Fruit fly (Drosophila melanogaster) whole organism, embryonic: ENCODE data around the gene ci.

Experiments used
- Bgb ChIP-seq: fragments of 200-800 bp; sonication (Bioruptor generic); IDR thresholded peaks from 2 replicates; pipeline ENCODE4 v1.3.6; 2022; ENCODE audit warnings: missing biosample characterization, missing genetic modification characterization; ENCODE audit not compliant: partially characterized antibody
- CG11085 ChIP-seq: fragments of 200-800 bp; sonication (Bioruptor generic); IDR thresholded peaks from 2 replicates; pipeline ENCODE4 v1.3.6; 2022; ENCODE audit warnings: missing biosample characterization, missing genetic modification characterization
- CG13624 ChIP-seq: fragments of 200-800 bp; sonication (Bioruptor generic); optimal IDR thresholded peaks from 2 replicates; lab custom pipeline; 2016; ENCODE audit warnings: missing biosample characterization, missing genetic modification characterization
- CG14710 ChIP-seq: fragments of 200-800 bp; sonication (Bioruptor generic); optimal IDR thresholded peaks from 3 replicates; lab custom pipeline; 2019; ENCODE audit warnings: missing biosample characterization, mild to moderate bottlenecking, missing genetic modification characterization, moderate library complexity
- CG1529 ChIP-seq: fragments of 200-800 bp; sonication (Bioruptor generic); optimal IDR thresholded peaks from 3 replicates; lab custom pipeline; 2018; ENCODE audit warnings: missing biosample characterization, missing genetic modification characterization
- CG15479 ChIP-seq: fragments of 200-800 bp; sonication (Bioruptor generic); optimal IDR thresholded peaks from 3 replicates; lab custom pipeline; 2019; ENCODE audit warnings: missing biosample characterization, mild to moderate bottlenecking, missing genetic modification characterization, moderate library complexity
- CG1603 ChIP-seq: fragments of 200-800 bp; sonication (Bioruptor generic); optimal IDR thresholded peaks from 2 replicates; lab custom pipeline; 2019; ENCODE audit warnings: missing biosample characterization, mild to moderate bottlenecking, missing genetic modification characterization, moderate library complexity
- CG17359 ChIP-seq: fragments of 200-800 bp; sonication (Bioruptor generic); optimal IDR thresholded peaks from 3 replicates; lab custom pipeline; 2018; ENCODE audit warnings: missing biosample characterization, mild to moderate bottlenecking, missing genetic modification characterization, moderate library complexity
- CG17829 ChIP-seq: fragments of 200-800 bp; optimal IDR thresholded peaks from 2 replicates; lab custom pipeline; 2019; ENCODE audit warnings: missing biosample characterization, mild to moderate bottlenecking, missing genetic modification characterization, moderate library complexity
- CG18011 ChIP-seq: fragments of 200-800 bp; sonication (Bioruptor generic); optimal IDR thresholded peaks from 2 replicates; lab custom pipeline; 2017; ENCODE audit warnings: missing biosample characterization, missing genetic modification characterization, mild to moderate bottlenecking, moderate library complexity, missing genotype
- CG2116 ChIP-seq: fragments of 200-800 bp; sonication (Bioruptor generic); optimal IDR thresholded peaks from 3 replicates; lab custom pipeline; 2018; ENCODE audit warnings: missing biosample characterization, mild to moderate bottlenecking, missing genetic modification characterization
- CG2120 ChIP-seq: fragments of 200-800 bp; sonication (Bioruptor generic); optimal IDR thresholded peaks from 3 replicates; lab custom pipeline; 2016; ENCODE audit warnings: missing biosample characterization, missing genetic modification characterization
- CG2678 ChIP-seq: fragments of 200-800 bp; sonication (Bioruptor generic); optimal IDR thresholded peaks from 3 replicates; lab custom pipeline; 2019; ENCODE audit warnings: missing biosample characterization, mild to moderate bottlenecking, missing genetic modification characterization, moderate library complexity
- CG30431 ChIP-seq: fragments of 200-800 bp; sonication (Bioruptor generic); optimal IDR thresholded peaks from 2 replicates; lab custom pipeline; 2017; ENCODE audit warnings: missing biosample characterization, missing genetic modification characterization
- CG32532 ChIP-seq: fragments of 200-800 bp; sonication (Bioruptor generic); IDR thresholded peaks from 2 replicates; pipeline ENCODE4 v1.3.6; 2022; ENCODE audit warnings: missing biosample characterization, missing genetic modification characterization
- CG3847 ChIP-seq: fragments of 200-800 bp; sonication (Bioruptor generic); IDR thresholded peaks from 2 replicates; pipeline ENCODE4 v1.3.6; 2022; ENCODE audit warnings: missing biosample characterization, missing genetic modification characterization
- CG4360 ChIP-seq: fragments of 200-800 bp; sonication (Bioruptor generic); IDR thresholded peaks from 2 replicates; pipeline ENCODE4 v1.3.6; 2022; ENCODE audit warnings: missing biosample characterization, missing genetic modification characterization
- CG4404 ChIP-seq: fragments of 200-800 bp; sonication (Bioruptor generic); IDR thresholded peaks from 2 replicates; pipeline ENCODE4 v1.3.6; 2022; ENCODE audit warnings: missing biosample characterization, missing genetic modification characterization
- CG4707 ChIP-seq: fragments of 200-800 bp; sonication (Bioruptor generic); optimal IDR thresholded peaks from 2 replicates; lab custom pipeline; 2018; ENCODE audit warnings: missing biosample characterization, mild to moderate bottlenecking, missing genetic modification characterization, moderate library complexity
- CG6272 ChIP-seq: fragments of 200-800 bp; sonication (Bioruptor generic); IDR thresholded peaks from 2 replicates; pipeline ENCODE4 v1.3.6; 2022; ENCODE audit warnings: missing biosample characterization, missing genetic modification characterization
- CG6765 ChIP-seq: fragments of 200-800 bp; sonication (Bioruptor generic); optimal IDR thresholded peaks from 3 replicates; lab custom pipeline; 2017; ENCODE audit warnings: missing biosample characterization, mild to moderate bottlenecking, missing genetic modification characterization
- CG7271 ChIP-seq: fragments of 200-800 bp; sonication (Bioruptor generic); optimal IDR thresholded peaks from 2 replicates; lab custom pipeline; 2018; ENCODE audit warnings: missing biosample characterization, mild to moderate bottlenecking, missing genetic modification characterization, moderate library complexity
- CG8924 ChIP-seq: fragments of 200-800 bp; optimal IDR thresholded peaks from 3 replicates; lab custom pipeline; 2019; ENCODE audit warnings: missing biosample characterization, mild to moderate bottlenecking, missing genetic modification characterization, moderate library complexity
- CG9817 ChIP-seq: fragments of 200-800 bp; sonication (Bioruptor generic); optimal IDR thresholded peaks from 2 replicates; lab custom pipeline; 2018; ENCODE audit warnings: missing biosample characterization, mild to moderate bottlenecking, missing genetic modification characterization, moderate library complexity
- Dad ChIP-seq: fragments of 200-800 bp; sonication (Bioruptor generic); optimal IDR thresholded peaks from 3 replicates; lab custom pipeline; 2016; ENCODE audit warnings: missing biosample characterization, missing genetic modification characterization
- Dek ChIP-seq: fragments of 200-800 bp; sonication (Bioruptor generic); optimal IDR thresholded peaks from 3 replicates; lab custom pipeline; 2019; ENCODE audit warnings: missing biosample characterization, mild to moderate bottlenecking, missing genetic modification characterization, moderate library complexity
- Dip3 ChIP-seq: fragments of 200-800 bp; sonication (Bioruptor generic); optimal IDR thresholded peaks from 3 replicates; lab custom pipeline; 2016; ENCODE audit warnings: missing biosample characterization, missing genetic modification characterization
- Doc3 ChIP-seq: fragments of 200-800 bp; sonication (Bioruptor generic); IDR thresholded peaks from 3 replicates; pipeline ENCODE4 v1.3.6; 2022; ENCODE audit warnings: missing biosample characterization, missing genetic modification characterization; ENCODE audit not compliant: partially characterized antibody
- Hmr ChIP-seq: fragments of 200-800 bp; sonication (Bioruptor generic); optimal IDR thresholded peaks from 3 replicates; lab custom pipeline; 2017; ENCODE audit warnings: mild to moderate bottlenecking, missing biosample characterization, missing genetic modification reagents, missing genetic modification characterization
- Lhr ChIP-seq: fragments of 200-800 bp; sonication (Bioruptor generic); optimal IDR thresholded peaks from 3 replicates; lab custom pipeline; 2017; ENCODE audit warnings: mild to moderate bottlenecking, missing biosample characterization, missing genetic modification reagents, missing genetic modification characterization
- NC2β ChIP-seq: fragments of 200-800 bp; sonication (Bioruptor generic); optimal IDR thresholded peaks from 2 replicates; lab custom pipeline; 2016; ENCODE audit warnings: missing biosample characterization, missing genetic modification characterization
- Opbp ChIP-seq: fragments of 200-800 bp; sonication (Bioruptor generic); IDR thresholded peaks from 3 replicates; pipeline ENCODE4 v1.3.6; 2022; ENCODE audit warnings: missing biosample characterization, missing genetic modification characterization; ENCODE audit not compliant: partially characterized antibody
- al ChIP-seq: fragments of 200-800 bp; sonication (Bioruptor generic); IDR thresholded peaks from 2 replicates; pipeline ENCODE4 v1.3.6; 2022; ENCODE audit warnings: missing biosample characterization, missing genetic modification characterization
- bab2 ChIP-seq: fragments of 200-800 bp; sonication (Bioruptor generic); optimal IDR thresholded peaks from 2 replicates; lab custom pipeline; 2016; ENCODE audit warnings: missing biosample characterization, missing genetic modification characterization
- bcd ChIP-seq: fragments of 200-800 bp; sonication (Bioruptor generic); optimal IDR thresholded peaks from 2 replicates; lab custom pipeline; 2017; ENCODE audit warnings: missing biosample characterization, mild to moderate bottlenecking, missing genetic modification characterization
- chinmo ChIP-seq: fragments of 200-800 bp; sonication (Bioruptor generic); IDR thresholded peaks from 4 replicates; pipeline ENCODE4 v1.3.6; 2022; ENCODE audit warnings: missing biosample characterization, missing genetic modification characterization; ENCODE audit not compliant: partially characterized antibody
- emc ChIP-seq: fragments of 200-800 bp; sonication (Bioruptor generic); optimal IDR thresholded peaks from 2 replicates; lab custom pipeline; 2016; ENCODE audit warnings: missing biosample characterization, missing genetic modification characterization
- ems ChIP-seq: fragments of 200-800 bp; sonication (Bioruptor generic); optimal IDR thresholded peaks from 3 replicates; lab custom pipeline; 2016; ENCODE audit warnings: missing biosample characterization, missing genetic modification characterization
- exex ChIP-seq: fragments of 200-800 bp; sonication (Bioruptor generic); optimal IDR thresholded peaks from 4 replicates; lab custom pipeline; 2018; ENCODE audit warnings: missing biosample characterization, mild to moderate bottlenecking, missing genetic modification characterization, moderate library complexity
- gro ChIP-seq: fragments of 200-800 bp; sonication (Bioruptor generic); optimal IDR thresholded peaks from 2 replicates; lab custom pipeline; 2016; ENCODE audit warnings: missing biosample characterization, missing genetic modification characterization
- gsb ChIP-seq: fragments of 200-800 bp; sonication (Bioruptor generic); IDR thresholded peaks from 2 replicates; pipeline ENCODE4 v1.3.6; 2022; ENCODE audit warnings: missing biosample characterization, missing genetic modification characterization
- nerfin-2 ChIP-seq: fragments of 200-800 bp; sonication (Bioruptor generic); IDR thresholded peaks from 2 replicates; pipeline ENCODE4 v1.3.6; 2022; ENCODE audit warnings: missing biosample characterization, missing genetic modification characterization; ENCODE audit not compliant: partially characterized antibody
- pum ChIP-seq: fragments of 200-800 bp; sonication (Bioruptor generic); optimal IDR thresholded peaks from 2 replicates; lab custom pipeline; 2016; ENCODE audit warnings: missing biosample characterization, missing genetic modification characterization
- sens ChIP-seq: fragments of 200-800 bp; sonication (Bioruptor generic); peaks from one replicate; lab custom pipeline; 2016; ENCODE audit warnings: missing biosample characterization, missing genetic modification characterization
- sqz ChIP-seq: fragments of 200-800 bp; sonication (Bioruptor generic); optimal IDR thresholded peaks from 3 replicates; lab custom pipeline; 2018; ENCODE audit warnings: missing biosample characterization, mild to moderate bottlenecking, missing genetic modification characterization
- tna ChIP-seq: fragments of 200-800 bp; sonication (Bioruptor generic); IDR thresholded peaks from 2 replicates; pipeline ENCODE4 v1.3.6; 2022; ENCODE audit warnings: missing biosample characterization, missing genetic modification characterization; ENCODE audit not compliant: partially characterized antibody
- trem ChIP-seq: fragments of 200-800 bp; optimal IDR thresholded peaks from 3 replicates; lab custom pipeline; 2019; ENCODE audit warnings: missing biosample characterization, mild to moderate bottlenecking, missing genetic modification characterization, moderate library complexity
- ttk ChIP-seq: fragments of 200-800 bp; sonication (Bioruptor generic); IDR thresholded peaks from 2 replicates; pipeline ENCODE4 v2.1.2; 2022; ENCODE audit warnings: missing biosample characterization, missing genetic modification characterization
- tup ChIP-seq: fragments of 200-800 bp; sonication (Bioruptor generic); optimal IDR thresholded peaks from 2 replicates; lab custom pipeline; 2016; ENCODE audit warnings: missing biosample characterization, mild to moderate bottlenecking, missing genetic modification characterization, moderate library complexity

The ci gene

dm6 chr4:68949-69742, 12.3 kb upstream of the ci start, which contains the start of gene pan (continued):
- TF ChIP-seq trem (tag; lab: Kevin White, UChicago) (peak; percentile 77), tup (GFP tag; lab: Kevin White, UChicago) (no peak), CG7271 (tag; lab: Kevin White, UChicago) (peak; percentile 30), CG1603 (no peak), CG8924 (tag; lab: Kevin White, UChicago) (peak; percentile 73), nerfin-2 (peak; percentile 95; the same call in 1 of the 2 replicates), chinmo (peak; percentile 91; the same call in 3 of the 4 replicates), CG4707 (GFP tag; lab: Kevin White, UChicago) (no peak), CG1529 (GFP tag; lab: Kevin White, UChicago) (no peak), CG30431 (GFP tag; lab: Kevin White, UChicago) (no peak), CG3847 (no peak), gro (GFP tag; lab: Kevin White, UChicago) (no peak), Opbp (GFP tag; lab: Robert Waterston, UW) (peak; percentile 83; the same call in 2 of the 3 replicates), Lhr (peak; percentile 76), CG15479 (no peak), CG14710 (tag; lab: Kevin White, UChicago) (peak; percentile 46), Hmr (GFP tag; lab: Kevin White, UChicago) (peak; percentile 52), CG17829 (no peak), CG2678 (tag; lab: Kevin White, UChicago) (no peak), CG2116 (GFP tag; lab: Kevin White, UChicago) (peak; percentile 88), exex (peak; percentile 15), ttk (no peak), Dad (GFP tag; lab: Kevin White, UChicago) (no peak), CG32532 (GFP tag; lab: Robert Waterston, UW) (no peak), CG4404 (GFP tag; lab: Robert Waterston, UW) (no peak), CG6272 (GFP tag; lab: Robert Waterston, UW) (no peak), CG2120 (GFP tag; lab: Kevin White, UChicago) (no peak), CG6765 (GFP tag; lab: Kevin White, UChicago) (peak; percentile 27), CG11085 (GFP tag; lab: Robert Waterston, UW) (no peak), pum (GFP tag; lab: Kevin White, UChicago) (no peak), CG13624 (no peak), NC2β (no peak), CG17359 (tag; lab: Kevin White, UChicago) (no peak), CG9817 (tag; lab: Kevin White, UChicago) (no peak), Bgb (GFP tag; lab: Robert Waterston, UW) (peak; percentile 91), Doc3 (GFP tag; lab: Robert Waterston, UW) (peak; percentile 82; the same call in 2 of the 3 replicates), CG18011 (GFP tag; lab: Kevin White, UChicago) (no peak), CG4360 (GFP tag; lab: Robert Waterston, UW) (no peak), tna (GFP tag; lab: Robert Waterston, UW) (peak; percentile 88; the same call in 1 of the 2 replicates), emc (GFP tag; lab: Kevin White, UChicago) (no peak), bab2 (no peak), gsb (GFP tag; lab: Robert Waterston, UW) (no peak), ems (GFP tag; lab: Kevin White, UChicago) (peak; percentile 39), bcd (GFP tag; lab: Kevin White, UChicago) (no peak), al (GFP tag; lab: Robert Waterston, UW) (no peak), Dek (tag; lab: Kevin White, UChicago) (no peak), sqz (GFP tag; lab: Kevin White, UChicago) (peak; percentile 99), sens (GFP tag; lab: Kevin White, UChicago) (peak; percentile 75), Dip3 (GFP tag; lab: Kevin White, UChicago) (no peak)
